Worm (Caenorhabditis elegans) whole organism, L3 larva: Measurements from ENCODE around the gene pisy-1.

Experiments used
- R02D3.7 ChIP-seq: fragments of 150-350 bp; optimal IDR thresholded peaks from 2 replicates; lab custom pipeline; 2014; ENCODE audit warnings: missing biosample characterization, missing genetic modification characterization
- ZK546.5 ChIP-seq: sonication (generic microtip); optimal IDR thresholded peaks from 2 replicates; lab custom pipeline; 2017; ENCODE audit warnings: missing biosample characterization, missing genetic modification characterization
- ceh-16 ChIP-seq: sonication (generic microtip); optimal IDR thresholded peaks from 2 replicates; lab custom pipeline; 2017; ENCODE audit warnings: missing biosample characterization, missing genetic modification characterization
- ceh-28 ChIP-seq: fragments of 150-350 bp; optimal IDR thresholded peaks from 2 replicates; lab custom pipeline; 2014; ENCODE audit warnings: missing biosample characterization, missing genetic modification reagents, missing genetic modification characterization
- daf-12 ChIP-seq: fragments of 150-350 bp; optimal IDR thresholded peaks from 2 replicates; lab custom pipeline; 2014; ENCODE audit warnings: missing biosample characterization, missing genetic modification reagents, missing genetic modification characterization
- egl-27 ChIP-seq: sonication (generic microtip); optimal IDR thresholded peaks from 4 replicates; lab custom pipeline; 2017; ENCODE audit warnings: missing biosample characterization, missing genetic modification reagents, missing genetic modification characterization
- egl-5 ChIP-seq: fragments of 150-350 bp; optimal IDR thresholded peaks from 2 replicates; lab custom pipeline; 2017; ENCODE audit warnings: missing biosample characterization, missing genetic modification reagents, missing genetic modification characterization, inconsistent platforms
- elt-1 ChIP-seq: fragments of 150-350 bp; optimal IDR thresholded peaks from 2 replicates; lab custom pipeline; 2014; ENCODE audit warnings: missing biosample characterization, missing genetic modification characterization
- elt-2 ChIP-seq: sonication (generic microtip); optimal IDR thresholded peaks from 2 replicates; lab custom pipeline; 2016; ENCODE audit warnings: missing genetic modification reagents, mild to moderate bottlenecking, missing genetic modification characterization, missing compliant biosample characterization
- elt-3 ChIP-seq, 3 experiments: fragments of 150-350 bp in 1 of 3; sonication (generic microtip) in 2 of 3; optimal IDR thresholded peaks; 2 replicates in 2 of 3; 4 replicates in 1 of 3; lab custom pipeline; 2014 to 2017; ENCODE audit warnings: missing biosample characterization in 3 of 3, missing genetic modification characterization in 3 of 3
- eor-1 ChIP-seq, 2 experiments: fragments of 150-350 bp; optimal IDR thresholded peaks; 2 replicates each; lab custom pipeline; 2014 to 2018; ENCODE audit warnings: missing biosample characterization in 2 of 2, missing genetic modification characterization in 2 of 2
- fkh-10 ChIP-seq: sonication (generic microtip); optimal IDR thresholded peaks from 2 replicates; lab custom pipeline; 2017; ENCODE audit warnings: missing biosample characterization, missing genetic modification reagents, missing genetic modification characterization
- fos-1 ChIP-seq: fragments of 150-350 bp; optimal IDR thresholded peaks from 2 replicates; lab custom pipeline; 2014; ENCODE audit warnings: missing biosample characterization, missing genetic modification characterization
- hmg-11 ChIP-seq: sonication (generic microtip); optimal IDR thresholded peaks from 2 replicates; lab custom pipeline; 2016; ENCODE audit warnings: missing genetic modification characterization, missing compliant biosample characterization
- jun-1 ChIP-seq: fragments of 150-350 bp; optimal IDR thresholded peaks from 2 replicates; lab custom pipeline; 2014; ENCODE audit warnings: missing biosample characterization, missing genetic modification reagents, missing genetic modification characterization
- lin-15B ChIP-seq: fragments of 150-350 bp; optimal IDR thresholded peaks from 2 replicates; lab custom pipeline; 2014; ENCODE audit warnings: missing biosample characterization, missing genetic modification characterization
- lin-39 ChIP-seq: fragments of 150-350 bp; optimal IDR thresholded peaks from 2 replicates; lab custom pipeline; 2018; ENCODE audit warnings: missing biosample characterization, missing genetic modification reagents, missing genetic modification characterization
- lsy-12 ChIP-seq: sonication (generic microtip); optimal IDR thresholded peaks from 2 replicates; lab custom pipeline; 2016; ENCODE audit warnings: mild to moderate bottlenecking, missing genetic modification characterization, missing compliant biosample characterization
- mml-1 ChIP-seq: fragments of 150-350 bp; sonication (generic microtip); optimal IDR thresholded peaks from 3 replicates; lab custom pipeline; 2014; ENCODE audit warnings: missing biosample characterization, missing genetic modification characterization
- nfya-1 ChIP-seq: sonication (generic microtip); optimal IDR thresholded peaks from 2 replicates; lab custom pipeline; 2017; ENCODE audit warnings: missing genetic modification characterization, mild to moderate bottlenecking, missing compliant biosample characterization, antibody characterized with exemption, moderate library complexity; ENCODE audit not compliant: insufficient read depth
- nhr-23 ChIP-seq: fragments of 150-350 bp; optimal IDR thresholded peaks from 2 replicates; lab custom pipeline; 2014; ENCODE audit warnings: missing biosample characterization, missing genetic modification reagents, missing genetic modification characterization
- nhr-237 ChIP-seq: fragments of 150-350 bp; optimal IDR thresholded peaks from 2 replicates; lab custom pipeline; 2014; ENCODE audit warnings: missing biosample characterization, missing genetic modification characterization
- nhr-25 ChIP-seq: sonication (generic microtip); optimal IDR thresholded peaks from 2 replicates; lab custom pipeline; 2017; ENCODE audit warnings: missing biosample characterization, missing genetic modification characterization
- nhr-28 ChIP-seq: fragments of 150-350 bp; optimal IDR thresholded peaks from 2 replicates; lab custom pipeline; 2014; ENCODE audit warnings: missing biosample characterization, missing genetic modification characterization
- nhr-43 ChIP-seq: sonication (generic microtip); optimal IDR thresholded peaks from 2 replicates; lab custom pipeline; 2016; ENCODE audit warnings: mild to moderate bottlenecking, missing genetic modification characterization, missing compliant biosample characterization; ENCODE audit not compliant: poor library complexity, severe bottlenecking
- nhr-67 ChIP-seq: fragments of 150-350 bp; optimal IDR thresholded peaks from 2 replicates; lab custom pipeline; 2014; ENCODE audit warnings: missing biosample characterization, missing genetic modification characterization
- nhr-76 ChIP-seq: fragments of 150-350 bp; sonication (generic microtip); optimal IDR thresholded peaks from 5 replicates; lab custom pipeline; 2014; ENCODE audit warnings: missing biosample characterization, missing genetic modification characterization
- pha-4 ChIP-seq: fragments of 150-350 bp; optimal IDR thresholded peaks from 2 replicates; lab custom pipeline; 2014; ENCODE audit warnings: missing biosample characterization, missing genetic modification reagents, missing genetic modification characterization
- pqm-1 ChIP-seq: fragments of 150-350 bp; optimal IDR thresholded peaks from 2 replicates; lab custom pipeline; 2017; ENCODE audit warnings: missing biosample characterization, missing genetic modification characterization, inconsistent platforms
- sea-2 ChIP-seq: fragments of 150-350 bp; sonication (generic microtip); optimal IDR thresholded peaks from 4 replicates; lab custom pipeline; 2014; ENCODE audit warnings: missing biosample characterization, missing genetic modification reagents, missing genetic modification characterization
- skn-1 ChIP-seq: fragments of 150-350 bp; optimal IDR thresholded peaks from 2 replicates; lab custom pipeline; 2014; ENCODE audit warnings: missing biosample characterization, missing genetic modification characterization
- snpc-4 ChIP-seq: fragments of 150-350 bp; optimal IDR thresholded peaks from 2 replicates; lab custom pipeline; 2014; ENCODE audit warnings: missing biosample characterization, missing genetic modification characterization
- ztf-11 ChIP-seq: fragments of 150-350 bp; optimal IDR thresholded peaks from 2 replicates; lab custom pipeline; 2014; ENCODE audit warnings: missing biosample characterization, missing genetic modification characterization

The pisy-1 gene

ce11 chrII:12774402-12774801, 36.3 kb upstream of the pisy-1 start, which contains the start of gene Y46G5A.14:
Y46G5A.14 (plus strand) TSS chrII:12774702.
- TF ChIP-seq nfya-1 (tag; lab: Kevin White, UChicago): no peak
- no peak for TF ChIP-seq egl-27 (tag; lab: Kevin White, UChicago)
- no peak for TF ChIP-seq nhr-67
- no peak for TF ChIP-seq elt-1 (tag; lab: Kevin White, UChicago)
- TF ChIP-seq elt-3 (tag; optimal IDR thresholded peaks at IDR 0.05; lab: Kevin White, UChicago): no peak
- no peak for TF ChIP-seq ceh-16 (tag; lab: Kevin White, UChicago)
- no peak for TF ChIP-seq pha-4 (tag; lab: Kevin White, UChicago)
- no peak for TF ChIP-seq ceh-28 (tag; lab: Kevin White, UChicago)
- TF ChIP-seq fkh-10 (GFP tag; lab: Kevin White, UChicago): no peak
- no peak for TF ChIP-seq skn-1 (tag; lab: Kevin White, UChicago)
- TF ChIP-seq nhr-43 (tag; lab: Kevin White, UChicago): no peak
- no peak for TF ChIP-seq mml-1
- no peak for TF ChIP-seq lsy-12 (tag; lab: Kevin White, UChicago)
- TF ChIP-seq eor-1 (tag; optimal IDR thresholded peaks at IDR 0.05; lab: Kevin White, UChicago): no peak

- no peak for TF ChIP-seq mml-1
- TF ChIP-seq ZK546.5: no peak
- TF ChIP-seq egl-5 (tag; lab: Kevin White, UChicago): no peak
- TF ChIP-seq nhr-67: no peak
- TF ChIP-seq snpc-4 (tag; lab: Kevin White, UChicago): no peak
- TF ChIP-seq nhr-23 (tag; lab: Kevin White, UChicago): no peak
- no peak for TF ChIP-seq nhr-76 (tag; lab: Kevin White, UChicago)
- no peak for TF ChIP-seq nhr-43 (tag; lab: Kevin White, UChicago)
- no peak for TF ChIP-seq eor-1 (tag; optimal IDR thresholded peaks at IDR 0.05; lab: Kevin White, UChicago)
- no peak for TF ChIP-seq pqm-1 (tag; lab: Kevin White, UChicago)
- TF ChIP-seq daf-12 (tag; lab: Kevin White, UChicago): no peak
- TF ChIP-seq fkh-10 (GFP tag; lab: Kevin White, UChicago): no peak
- TF ChIP-seq nhr-28: no peak
- TF ChIP-seq lin-39 (tag; lab: Kevin White, UChicago): no peak
- TF ChIP-seq sea-2: no peak
- TF ChIP-seq, all 47 proteins: peak for 0
Observed at ce11 chrII:12769947-12770346, 31.8 kb upstream of the pisy-1 start.

ce11 chrII:12768167-12768712, 30.1 kb upstream of the pisy-1 start, which contains the start of the genes vps-2 and tiar-2:
vps-2 (minus strand) TSS chrII:12768217.
tiar-2 (plus strand) TSS chrII:12768686.
- peak; percentile 98 for TF ChIP-seq pqm-1 (tag; lab: Kevin White, UChicago)
- peak in 1 of 2 experiments; percentile 60 for TF ChIP-seq eor-1 (tag; optimal IDR thresholded peaks at IDR 0.05; lab: Kevin White, UChicago)
- peak; percentile 85 for TF ChIP-seq lin-15B
- TF ChIP-seq ceh-28 (tag; lab: Kevin White, UChicago): peak; percentile 75
- peak; percentile 93 for TF ChIP-seq skn-1 (tag; lab: Kevin White, UChicago)
- no peak for TF ChIP-seq hmg-11
- peak; percentile 80 for TF ChIP-seq snpc-4 (tag; lab: Kevin White, UChicago)
- TF ChIP-seq nfya-1 (tag; lab: Kevin White, UChicago): peak; percentile 23
- TF ChIP-seq R02D3.7 (tag; lab: Kevin White, UChicago): peak; percentile 33
- TF ChIP-seq jun-1 (tag; lab: Kevin White, UChicago): peak; percentile 57
- TF ChIP-seq mml-1: no peak
- TF ChIP-seq nhr-23 (tag; lab: Kevin White, UChicago): peak; percentile 25
- no peak for TF ChIP-seq daf-12 (tag; lab: Kevin White, UChicago)
- no peak for TF ChIP-seq nhr-43 (tag; lab: Kevin White, UChicago)
- peak; percentile 61 for TF ChIP-seq elt-2 (tag; lab: Kevin White, UChicago)
- peak; percentile 89 for TF ChIP-seq fos-1 (tag; lab: Kevin White, UChicago)
- peak; percentile 89 for TF ChIP-seq pha-4 (tag; lab: Kevin White, UChicago)
- TF ChIP-seq lsy-12 (tag; lab: Kevin White, UChicago): no peak
- no peak for TF ChIP-seq ztf-11 (tag; lab: Kevin White, UChicago)
- no peak for TF ChIP-seq nhr-76 (tag; lab: Kevin White, UChicago)

- TF ChIP-seq eor-1 (tag; optimal IDR thresholded peaks at IDR 0.05; lab: Kevin White, UChicago) (no peak), fos-1 (tag; lab: Kevin White, UChicago) (no peak), nhr-237 (tag; lab: Kevin White, UChicago) (no peak), nhr-25 (tag; lab: Kevin White, UChicago) (no peak), fkh-10 (GFP tag; lab: Kevin White, UChicago) (no peak), ztf-11 (tag; lab: Kevin White, UChicago) (no peak), sea-2 (no peak), R02D3.7 (tag; lab: Kevin White, UChicago) (no peak), pqm-1 (tag; lab: Kevin White, UChicago) (no peak), daf-12 (tag; lab: Kevin White, UChicago) (no peak), nhr-67 (no peak), elt-3 (tag; optimal IDR thresholded peaks at IDR 0.05; lab: Kevin White, UChicago) (no peak), ceh-16 (tag; lab: Kevin White, UChicago) (no peak), ceh-28 (tag; lab: Kevin White, UChicago) (no peak)
- TF ChIP-seq, all 47 proteins: peak for 0
Observed at ce11 chrII:12767258-12767824, 29.2 kb upstream of the pisy-1 start.
